Fruit fly (Drosophila melanogaster): ENCODE results near the gene CG4259.
A peak's percentile ranks its signal among the peaks of the same experiment; 100 is the strongest.

Gene CG4259

dm6 chr2L:2133009-2133408, 4.0 kb upstream of the CG4259 start (continued):
- TF ChIP-seq CG12744 (GFP tag; optimal IDR thresholded peaks at IDR 0.05), result no peak
- TF ChIP-seq ro (GFP tag; IDR thresholded peaks at IDR 0.05), result no peak
- peak; percentile 32 for TF ChIP-seq mirr (GFP tag; optimal IDR thresholded peaks at IDR 0.05)
- peak; percentile 58 for TF ChIP-seq Meics (GFP tag; optimal IDR thresholded peaks at IDR 0.05)
- TF ChIP-seq CG9932 (GFP tag; IDR thresholded peaks at IDR 0.05), result peak; percentile 23; the same call in 1 of the 2 replicates
- TF ChIP-seq CG12155 (GFP tag; optimal IDR thresholded peaks at IDR 0.05), result peak; percentile 7
- TF ChIP-seq CG2202 (tag; optimal IDR thresholded peaks at IDR 0.05), result no peak
- TF ChIP-seq pho (GFP tag; optimal IDR thresholded peaks at IDR 0.05), result no peak
- peak; percentile 98 for TF ChIP-seq CG10274 (GFP tag; optimal IDR thresholded peaks at IDR 0.05)
- no peak for TF ChIP-seq CG42726 (GFP tag; IDR thresholded peaks at IDR 0.05; ENCODE audit: partially characterized antibody)
- no peak for TF ChIP-seq Gsc (GFP tag; IDR thresholded peaks at IDR 0.05)
- TF ChIP-seq Antp (GFP tag; optimal IDR thresholded peaks at IDR 0.05), result peak; percentile 8
- no peak; the same call in 1 of the 2 replicates for TF ChIP-seq CG32532 (GFP tag; IDR thresholded peaks at IDR 0.05)
- TF ChIP-seq jing (GFP tag; optimal IDR thresholded peaks at IDR 0.05), result no peak
- peak; percentile 33 for TF ChIP-seq Xbp1 (GFP tag; optimal IDR thresholded peaks at IDR 0.05)
- TF ChIP-seq usp (GFP tag; optimal IDR thresholded peaks at IDR 0.05), result no peak
- no peak for TF ChIP-seq CG8290 (GFP tag; optimal IDR thresholded peaks at IDR 0.05)
- no peak for TF ChIP-seq CG8290 (tag; optimal IDR thresholded peaks at IDR 0.05)
- TF ChIP-seq CTCF (GFP tag; optimal IDR thresholded peaks at IDR 0.05), result no peak
- peak; percentile 64 for TF ChIP-seq run (tag; optimal IDR thresholded peaks at IDR 0.05)
- TF ChIP-seq HLHmδ (GFP tag; optimal IDR thresholded peaks at IDR 0.05), result no peak
- peak; percentile 26 for TF ChIP-seq fd3F (GFP tag; optimal IDR thresholded peaks at IDR 0.05)
- no peak for TF ChIP-seq gt (GFP tag; IDR thresholded peaks at IDR 0.05)
- TF ChIP-seq jumu (GFP tag; optimal IDR thresholded peaks at IDR 0.05), result no peak
- TF ChIP-seq aop (GFP tag; IDR thresholded peaks at IDR 0.05), result no peak
- no peak for TF ChIP-seq trh (GFP tag; optimal IDR thresholded peaks at IDR 0.05)
- TF ChIP-seq hbn (GFP tag; IDR thresholded peaks at IDR 0.05; ENCODE audit: partially characterized antibody), result no peak
- peak; percentile 27; the same call in 1 of the 4 replicates for TF ChIP-seq Gug (GFP tag; IDR thresholded peaks at IDR 0.05)
- TF ChIP-seq Stat92E (GFP tag; optimal IDR thresholded peaks at IDR 0.05), result no peak
- TF ChIP-seq CG4360 (GFP tag; IDR thresholded peaks at IDR 0.05), result no peak
- no peak for TF ChIP-seq CG4424 (GFP tag; optimal IDR thresholded peaks at IDR 0.05)
- peak; percentile 9 for TF ChIP-seq bcd (GFP tag; optimal IDR thresholded peaks at IDR 0.05)
- TF ChIP-seq pfk (GFP tag; optimal IDR thresholded peaks at IDR 0.05), result no peak
- no peak for TF ChIP-seq CG17912 (GFP tag; optimal IDR thresholded peaks at IDR 0.05)
- no peak for TF ChIP-seq Chrac-16 (GFP tag; optimal IDR thresholded peaks at IDR 0.05)
- no peak for TF ChIP-seq D19A (tag; optimal IDR thresholded peaks at IDR 0.05)
- no peak for TF ChIP-seq ken (GFP tag; IDR thresholded peaks at IDR 0.05)
- no peak for TF ChIP-seq NfI (GFP tag; optimal IDR thresholded peaks at IDR 0.05)
- TF ChIP-seq grn (GFP tag; optimal IDR thresholded peaks at IDR 0.05), result peak; percentile 15
- no peak for TF ChIP-seq al (GFP tag; IDR thresholded peaks at IDR 0.05)
- no peak for TF ChIP-seq CG2712 (tag; optimal IDR thresholded peaks at IDR 0.05)
- TF ChIP-seq HmgZ (tag; optimal IDR thresholded peaks at IDR 0.05), result peak; percentile 30
- no peak for TF ChIP-seq lbe (GFP tag; optimal IDR thresholded peaks at IDR 0.05)

- TF ChIP-seq CG16779 (GFP tag; IDR thresholded peaks at IDR 0.05) (no peak), B-H2 (GFP tag; optimal IDR thresholded peaks at IDR 0.05) (no peak), slbo (GFP tag; IDR thresholded peaks at IDR 0.05) (no peak), ERR (GFP tag; optimal IDR thresholded peaks at IDR 0.05) (peak; percentile 83), vfl (GFP tag; optimal IDR thresholded peaks at IDR 0.05) (no peak), cwo (GFP tag; optimal IDR thresholded peaks at IDR 0.05) (peak; percentile 46)
Measured at dm6 chr2L:2132215-2132614, 3.2 kb upstream of the CG4259 start.
